Worm (Caenorhabditis elegans) whole organism, late embryonic: Measurements from ENCODE around the gene nhr-162.

Source experiments
- C08G9.2 ChIP-seq: sonication (generic microtip); optimal IDR thresholded peaks from 2 replicates; lab custom pipeline; 2016; ENCODE audit warnings: mild to moderate bottlenecking, missing genetic modification characterization, moderate library complexity, missing compliant biosample characterization
- C38D4.7 ChIP-seq: fragments of 200-800 bp; sonication (Bioruptor generic); optimal IDR thresholded peaks from 2 replicates; lab custom pipeline; 2018; ENCODE audit warnings: mild to moderate bottlenecking, missing genetic modification characterization, moderate library complexity, missing compliant biosample characterization
- K02D7.2 ChIP-seq: sonication (generic microtip); optimal IDR thresholded peaks from 2 replicates; lab custom pipeline; 2017; ENCODE audit warnings: mild to moderate bottlenecking, missing genetic modification characterization, missing compliant biosample characterization
- Y22D7AL.16 ChIP-seq: sonication (generic microtip); optimal IDR thresholded peaks from 2 replicates; lab custom pipeline; 2016; ENCODE audit warnings: missing genetic modification characterization, missing compliant biosample characterization
- ahr-1 ChIP-seq: sonication (generic microtip); optimal IDR thresholded peaks from 2 replicates; lab custom pipeline; 2016; ENCODE audit warnings: missing genetic modification characterization, missing compliant biosample characterization
- ama-1 ChIP-seq: fragments of 150-350 bp; optimal IDR thresholded peaks from 2 replicates; lab custom pipeline; 2014
- ceh-14 ChIP-seq: sonication (generic microtip); optimal IDR thresholded peaks from 2 replicates; lab custom pipeline; 2016; ENCODE audit warnings: missing genotype, missing genetic modification characterization, missing compliant biosample characterization
- ceh-18 ChIP-seq: sonication (generic microtip); optimal IDR thresholded peaks from 2 replicates; lab custom pipeline; 2016; ENCODE audit warnings: missing genetic modification characterization, missing compliant biosample characterization
- ceh-30 ChIP-seq: fragments of 150-350 bp; optimal IDR thresholded peaks from 2 replicates; lab custom pipeline; 2014; ENCODE audit warnings: missing biosample characterization, missing genetic modification characterization
- ceh-45 ChIP-seq: fragments of 200-800 bp; sonication (Bioruptor generic); IDR thresholded peaks from 2 replicates; pipeline ENCODE4 v1.3.6; 2022; ENCODE audit warnings: missing genetic modification reagents, missing genetic modification characterization, missing compliant biosample characterization
- ceh-6 ChIP-seq: fragments of 200-800 bp; sonication (Bioruptor generic); optimal IDR thresholded peaks from 2 replicates; lab custom pipeline; 2018; ENCODE audit warnings: mild to moderate bottlenecking, missing genetic modification characterization, missing compliant biosample characterization
- ceh-9 ChIP-seq: sonication (generic microtip); optimal IDR thresholded peaks from 2 replicates; lab custom pipeline; 2016; ENCODE audit warnings: mild to moderate bottlenecking, missing genetic modification characterization, inconsistent platforms, missing compliant biosample characterization
- dve-1 ChIP-seq: sonication (generic microtip); optimal IDR thresholded peaks from 2 replicates; lab custom pipeline; 2017; ENCODE audit warnings: antibody characterized with exemption, mild to moderate bottlenecking, missing genetic modification characterization, missing compliant biosample characterization
- elt-2 ChIP-seq: sonication (generic microtip); optimal IDR thresholded peaks from 2 replicates; lab custom pipeline; 2016; ENCODE audit warnings: missing genetic modification reagents, missing genetic modification characterization, missing compliant biosample characterization
- eyg-1 ChIP-seq: sonication (generic microtip); optimal IDR thresholded peaks from 2 replicates; lab custom pipeline; 2016; ENCODE audit warnings: missing genotype, missing genetic modification characterization, missing compliant biosample characterization
- fkh-10 ChIP-seq: fragments of 150-350 bp; optimal IDR thresholded peaks from 2 replicates; lab custom pipeline; 2014; ENCODE audit warnings: missing biosample characterization, missing genetic modification reagents, missing genetic modification characterization
- gmeb-2 ChIP-seq: sonication (generic microtip); optimal IDR thresholded peaks from 2 replicates; lab custom pipeline; 2016; ENCODE audit warnings: missing genetic modification characterization, inconsistent platforms, missing compliant biosample characterization
- hlh-13 ChIP-seq: fragments of 200-800 bp; sonication (Bioruptor generic); optimal IDR thresholded peaks from 2 replicates; lab custom pipeline; 2018; ENCODE audit warnings: mild to moderate bottlenecking, missing genetic modification characterization, missing compliant biosample characterization
- hlh-15 ChIP-seq: sonication (generic microtip); optimal IDR thresholded peaks from 2 replicates; lab custom pipeline; 2016; ENCODE audit warnings: missing genetic modification characterization, missing compliant biosample characterization
- madf-2 ChIP-seq: sonication (generic microtip); optimal IDR thresholded peaks from 2 replicates; lab custom pipeline; 2017; ENCODE audit warnings: missing genetic modification characterization, missing compliant biosample characterization
- mec-3 ChIP-seq: sonication (generic microtip); optimal IDR thresholded peaks from 2 replicates; lab custom pipeline; 2016; ENCODE audit warnings: borderline replicate concordance, missing genetic modification characterization, missing compliant biosample characterization
- nhr-11 ChIP-seq: fragments of 150-350 bp; optimal IDR thresholded peaks from 2 replicates; lab custom pipeline; 2014; ENCODE audit warnings: missing biosample characterization, missing genetic modification characterization
- npax-4 ChIP-seq: sonication (generic microtip); optimal IDR thresholded peaks from 2 replicates; lab custom pipeline; 2016; ENCODE audit warnings: missing genetic modification characterization, missing compliant biosample characterization
- pag-3 ChIP-seq: sonication (generic microtip); optimal IDR thresholded peaks from 2 replicates; lab custom pipeline; 2016; ENCODE audit warnings: missing compliant biosample characterization, missing genetic modification characterization, borderline replicate concordance
- pat-9 ChIP-seq: fragments of 200-800 bp; sonication (Bioruptor generic); optimal IDR thresholded peaks from 2 replicates; lab custom pipeline; 2018; ENCODE audit warnings: mild to moderate bottlenecking, missing genetic modification characterization, moderate library complexity, missing compliant biosample characterization
- pax-1 ChIP-seq: fragments of 150-350 bp; optimal IDR thresholded peaks from 2 replicates; lab custom pipeline; 2014; ENCODE audit warnings: missing biosample characterization, missing genetic modification characterization
- ref-2 ChIP-seq: sonication (generic microtip); optimal IDR thresholded peaks from 2 replicates; lab custom pipeline; 2016; ENCODE audit warnings: missing genetic modification characterization, missing compliant biosample characterization
- rnt-1 ChIP-seq: sonication (generic microtip); optimal IDR thresholded peaks from 2 replicates; lab custom pipeline; 2016; ENCODE audit warnings: missing genetic modification characterization, missing compliant biosample characterization
- sox-2 ChIP-seq: fragments of 200-800 bp; sonication (Bioruptor generic); IDR thresholded peaks from 2 replicates; pipeline ENCODE4 v1.3.6; 2022; ENCODE audit warnings: missing genetic modification reagents, missing genetic modification characterization, missing compliant biosample characterization
- tbx-7 ChIP-seq: sonication (generic microtip); optimal IDR thresholded peaks from 2 replicates; lab custom pipeline; 2016; ENCODE audit warnings: missing genotype, missing genetic modification characterization, missing compliant biosample characterization
- ttx-3 ChIP-seq: sonication (generic microtip); optimal IDR thresholded peaks from 2 replicates; lab custom pipeline; 2016; ENCODE audit warnings: missing genetic modification reagents, missing genetic modification characterization, missing compliant biosample characterization
- unc-3 ChIP-seq, 2 experiments: fragments of 200-800 bp in 1 of 2; sonication (Bioruptor generic) in 1 of 2; sonication (generic microtip) in 1 of 2; conservative IDR thresholded peaks in 1 of 2; optimal IDR thresholded peaks in 1 of 2; 2 replicates each; pipeline versions ENCODE4 v1.3.6 to Lab custom; 2016 to 2022; ENCODE audit warnings: missing compliant biosample characterization in 2 of 2, missing genetic modification characterization in 2 of 2, missing genetic modification reagents in 1 of 2
- unc-55 ChIP-seq: sonication (generic microtip); optimal IDR thresholded peaks from 2 replicates; lab custom pipeline; 2017; ENCODE audit warnings: missing biosample characterization, missing genetic modification reagents, missing genetic modification characterization
- zip-5 ChIP-seq: sonication (generic microtip); optimal IDR thresholded peaks from 2 replicates; lab custom pipeline; 2016; ENCODE audit warnings: missing genetic modification characterization, missing compliant biosample characterization

nhr-162 gene

DNA sequence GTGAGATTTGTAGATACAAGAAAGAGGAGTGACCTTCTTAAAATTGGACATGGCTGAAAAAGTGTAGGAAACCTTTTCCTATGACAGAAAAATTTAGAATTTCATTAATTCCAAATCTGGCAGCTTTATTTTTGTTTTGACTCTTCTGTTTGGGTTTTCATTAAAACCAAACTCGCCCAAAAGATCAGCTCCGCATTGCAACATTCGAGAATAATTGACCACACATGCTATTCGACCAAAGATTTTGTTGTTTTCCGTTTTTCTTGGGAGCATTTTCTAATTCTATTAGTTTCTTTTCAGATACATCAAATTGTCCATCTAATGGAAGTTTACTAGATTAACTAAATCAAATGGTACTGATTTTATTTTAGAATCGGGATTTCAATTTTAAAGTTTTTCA lies 35.4 kb downstream of the nhr-162 start, which contains the start of gene mec-1:
mec-1 (plus strand) TSS at position 301 of the 400 bp plus-strand sequence.
- TF ChIP-seq unc-3 (GFP tag; conservative IDR thresholded peaks at IDR 0.05; lab: Robert Waterston, UW) (no peak), unc-3 (tag; optimal IDR thresholded peaks at IDR 0.05; lab: Kevin White, UChicago) (no peak), ttx-3 (tag; lab: Kevin White, UChicago) (no peak), dve-1 (tag; lab: Kevin White, UChicago) (no peak), elt-2 (no peak), ref-2 (tag; lab: Kevin White, UChicago) (no peak), fkh-10 (GFP tag; lab: Kevin White, UChicago) (no peak), ceh-6 (GFP tag; lab: Kevin White, UChicago) (no peak), ceh-14 (tag; lab: Kevin White, UChicago) (no peak), rnt-1 (tag; lab: Kevin White, UChicago) (no peak), ceh-9 (no peak)

DNA sequence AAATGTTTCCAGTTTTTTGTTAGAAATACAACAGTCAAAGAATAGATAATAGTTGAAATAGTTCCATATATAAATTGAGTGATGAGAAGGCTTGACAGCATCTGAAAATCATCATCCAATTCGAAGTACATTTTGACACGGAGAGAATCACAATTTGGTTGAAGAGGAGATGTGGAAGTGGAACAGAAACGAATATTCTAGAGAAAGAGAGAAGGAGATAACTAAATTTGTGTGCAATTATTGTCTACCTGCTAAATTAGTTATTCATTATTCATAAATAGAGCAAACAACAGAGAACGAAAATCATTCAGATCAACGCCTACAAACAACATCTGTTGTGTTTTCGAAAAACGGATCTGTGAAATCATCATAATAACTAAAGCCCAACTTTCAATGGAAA lies 37.9 kb downstream of the nhr-162 start, which contains the start of gene srg-31:
srg-31 (minus strand) TSS at position 101 of the 400 bp plus-strand sequence.
- TF ChIP-seq npax-4 (no peak), nhr-11 (no peak), C38D4.7 (GFP tag; lab: Kevin White, UChicago) (no peak), mec-3 (no peak), zip-5 (tag; lab: Kevin White, UChicago) (no peak), unc-55 (GFP tag; lab: Kevin White, UChicago) (no peak), pat-9 (no peak), K02D7.2 (no peak), pag-3 (tag; lab: Kevin White, UChicago) (no peak), C08G9.2 (tag; lab: Kevin White, UChicago) (no peak)

DNA sequence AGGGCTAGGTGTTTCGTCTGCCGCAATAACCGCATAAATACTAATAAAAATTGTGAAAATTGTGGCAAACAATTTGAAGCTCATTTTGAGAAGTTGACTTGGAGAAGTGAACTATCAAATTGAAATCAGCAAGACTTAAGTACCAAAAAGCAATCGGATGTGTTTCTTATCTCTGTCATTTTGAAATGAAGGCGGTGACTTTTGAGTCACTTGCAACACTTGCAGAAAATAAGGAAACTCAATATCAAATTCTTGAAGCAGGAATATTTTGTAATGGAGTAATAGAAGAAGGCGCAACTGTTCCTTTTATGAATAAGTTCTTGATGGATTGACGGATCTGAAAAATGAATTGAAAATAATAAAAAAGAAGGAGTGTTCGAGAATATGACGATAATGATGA lies 40.4 kb downstream of the nhr-162 start, which contains the start of gene T07H8.11:
T07H8.11 (minus strand) TSS at position 101 of the 400 bp plus-strand sequence.
- no peak for TF ChIP-seq pax-1 (tag; lab: Kevin White, UChicago)
- TF ChIP-seq eyg-1 (tag; lab: Kevin White, UChicago) = no peak
- no peak for TF ChIP-seq hlh-15 (tag; lab: Kevin White, UChicago)
- TF ChIP-seq ceh-45 (GFP tag; lab: Robert Waterston, UW) = no peak
- TF ChIP-seq rnt-1 (tag; lab: Kevin White, UChicago) = no peak
- no peak for TF ChIP-seq tbx-7 (tag; lab: Kevin White, UChicago)
- TF ChIP-seq elt-2 = no peak
- no peak for TF ChIP-seq gmeb-2 (tag; lab: Kevin White, UChicago)
- no peak for TF ChIP-seq pat-9
- no peak for TF ChIP-seq ceh-30 (tag; lab: Kevin White, UChicago)
- no peak for TF ChIP-seq unc-3 (GFP tag; conservative IDR thresholded peaks at IDR 0.05; lab: Robert Waterston, UW)
- no peak for TF ChIP-seq unc-3 (tag; optimal IDR thresholded peaks at IDR 0.05; lab: Kevin White, UChicago)
- no peak for TF ChIP-seq ama-1 (lab: Kevin White, UChicago)

DNA sequence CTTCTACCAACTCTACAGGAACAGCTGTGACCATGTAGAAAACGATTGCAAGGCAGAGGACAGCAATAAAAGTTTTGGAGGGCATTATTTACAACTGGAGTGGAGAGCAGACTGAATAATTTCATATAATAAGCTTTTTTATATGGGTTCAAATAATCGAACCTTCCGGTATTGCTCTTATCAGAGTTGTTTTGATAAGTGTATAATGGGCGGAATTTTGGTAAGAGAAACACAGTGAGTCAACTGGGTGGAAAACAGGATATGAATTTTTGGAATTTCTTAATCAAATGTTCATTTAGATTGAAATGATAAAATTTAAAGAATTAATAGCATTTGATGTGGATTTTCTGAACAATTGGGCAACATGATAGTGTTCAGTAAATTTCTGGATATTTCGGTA lies 41.9 kb downstream of the nhr-162 start, which contains the start of gene Y57E12B.11:
Y57E12B.11 (minus strand) TSS at position 101 of the 400 bp plus-strand sequence.
- TF ChIP-seq unc-55 (GFP tag; lab: Kevin White, UChicago) (no peak), ahr-1 (tag; lab: Kevin White, UChicago) (no peak), ceh-18 (no peak), Y22D7AL.16 (tag; lab: Kevin White, UChicago) (no peak), ceh-45 (GFP tag; lab: Robert Waterston, UW) (no peak), hlh-13 (no peak), tbx-7 (tag; lab: Kevin White, UChicago) (no peak), madf-2 (tag; lab: Kevin White, UChicago) (no peak), ref-2 (tag; lab: Kevin White, UChicago) (no peak), pax-1 (tag; lab: Kevin White, UChicago) (no peak), sox-2 (GFP tag; lab: Robert Waterston, UW) (no peak)
